Worm (Caenorhabditis elegans): ENCODE measurements around the gene T04A6.1.
"Not testable (repeated sequence)": the region's sequence is repeated elsewhere in the genome, so short reads cannot be mapped to it uniquely, and the experiment has no call there.

DNA sequence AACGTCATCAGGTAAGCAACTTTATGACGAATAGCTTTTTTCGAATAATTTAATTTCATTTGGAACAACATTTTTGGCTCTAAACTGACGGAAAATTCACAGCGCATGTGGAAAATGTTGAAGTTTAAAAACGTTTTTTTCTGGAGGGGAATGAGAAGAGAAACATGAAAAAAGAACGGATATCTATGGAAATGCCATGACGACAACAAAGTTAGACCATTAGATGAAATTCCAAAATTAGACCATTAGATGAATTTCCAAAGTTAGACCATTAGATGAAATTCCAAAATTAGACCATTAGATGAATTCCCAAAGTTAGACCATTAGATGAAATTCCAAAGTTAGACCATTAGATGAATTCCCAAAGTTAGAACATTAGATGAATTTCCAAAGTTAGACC lies 21.8 kb upstream of the T04A6.1 start, which contains the start of gene Y80D4G.2:
- TF ChIP-seq W03F9.2, him-1 (tag; optimal IDR thresholded peaks at IDR 0.05): not testable (repeated sequence)
